Fruit fly (Drosophila melanogaster) whole organism, embryonic: ENCODE measurements around the gene sicily.

Source experiments
- CG10366 ChIP-seq: fragments of 200-800 bp; sonication (Bioruptor generic); IDR thresholded peaks from 2 replicates; pipeline ENCODE4 v1.3.6; 2022; ENCODE audit warnings: missing biosample characterization, missing genetic modification characterization
- CG10959 ChIP-seq: fragments of 200-800 bp; sonication (Bioruptor generic); IDR thresholded peaks from 2 replicates; pipeline ENCODE4 v1.3.6; 2022; ENCODE audit warnings: missing biosample characterization, missing genetic modification characterization
- CG12155 ChIP-seq: fragments of 200-800 bp; sonication (Bioruptor generic); optimal IDR thresholded peaks from 3 replicates; lab custom pipeline; 2016; ENCODE audit warnings: missing biosample characterization, missing genetic modification characterization
- CG12769 ChIP-seq: fragments of 200-800 bp; sonication (Bioruptor generic); optimal IDR thresholded peaks from 2 replicates; lab custom pipeline; 2019; ENCODE audit warnings: missing biosample characterization, mild to moderate bottlenecking, missing genetic modification characterization, moderate library complexity
- CG13123 ChIP-seq: fragments of 200-800 bp; sonication (Bioruptor generic); optimal IDR thresholded peaks from 2 replicates; lab custom pipeline; 2016; ENCODE audit warnings: missing biosample characterization, missing genetic modification characterization
- CG14014 ChIP-seq: fragments of 200-800 bp; sonication (Bioruptor generic); IDR thresholded peaks from 2 replicates; pipeline ENCODE4 v1.3.6; 2022; ENCODE audit warnings: missing biosample characterization, missing genetic modification characterization
- CG1647 ChIP-seq: fragments of 200-800 bp; sonication (Bioruptor generic); optimal IDR thresholded peaks from 3 replicates; lab custom pipeline; 2016; ENCODE audit warnings: missing biosample characterization, missing genetic modification characterization
- CG16863 ChIP-seq: fragments of 200-800 bp; sonication (Bioruptor generic); optimal IDR thresholded peaks from 3 replicates; lab custom pipeline; 2016; ENCODE audit warnings: missing biosample characterization, missing genetic modification characterization
- CG31441 ChIP-seq: fragments of 200-800 bp; sonication (Bioruptor generic); IDR thresholded peaks from 2 replicates; pipeline ENCODE4 v1.3.6; 2022; ENCODE audit warnings: missing biosample characterization, missing genetic modification characterization
- CG3995 ChIP-seq: fragments of 200-800 bp; sonication (Bioruptor generic); optimal IDR thresholded peaks from 3 replicates; lab custom pipeline; 2016; ENCODE audit warnings: missing biosample characterization, missing genetic modification characterization
- CG4404 ChIP-seq: fragments of 200-800 bp; sonication (Bioruptor generic); IDR thresholded peaks from 2 replicates; pipeline ENCODE4 v1.3.6; 2022; ENCODE audit warnings: missing biosample characterization, missing genetic modification characterization
- CG4820 ChIP-seq: fragments of 200-800 bp; sonication (Bioruptor generic); optimal IDR thresholded peaks from 3 replicates; lab custom pipeline; 2016; ENCODE audit warnings: missing biosample characterization, missing genetic modification characterization
- CG5953 ChIP-seq: fragments of 200-800 bp; sonication (Bioruptor generic); IDR thresholded peaks from 2 replicates; pipeline ENCODE4 v1.3.6; 2022; ENCODE audit warnings: missing biosample characterization, missing genetic modification characterization
- CG6683 ChIP-seq: fragments of 200-800 bp; sonication (Bioruptor generic); optimal IDR thresholded peaks from 2 replicates; lab custom pipeline; 2017; ENCODE audit warnings: missing biosample characterization, mild to moderate bottlenecking, missing genetic modification characterization, missing genetic modification reagents
- CG7556 ChIP-seq: fragments of 200-800 bp; sonication (Bioruptor generic); optimal IDR thresholded peaks from 2 replicates; lab custom pipeline; 2017; ENCODE audit warnings: missing biosample characterization, mild to moderate bottlenecking, missing genetic modification characterization
- CG8281 ChIP-seq: fragments of 200-800 bp; sonication (Bioruptor generic); optimal IDR thresholded peaks from 2 replicates; lab custom pipeline; 2018; ENCODE audit warnings: missing biosample characterization, mild to moderate bottlenecking, missing genetic modification characterization, moderate library complexity
- CG9609 ChIP-seq: fragments of 200-800 bp; sonication (Bioruptor generic); optimal IDR thresholded peaks from 3 replicates; lab custom pipeline; 2016; ENCODE audit warnings: missing biosample characterization, missing genetic modification characterization
- CrebB ChIP-seq: fragments of 200-800 bp; sonication (Bioruptor generic); optimal IDR thresholded peaks from 3 replicates; lab custom pipeline; 2018; ENCODE audit warnings: missing biosample characterization, mild to moderate bottlenecking, missing genetic modification characterization
- Dip3 ChIP-seq: fragments of 200-800 bp; sonication (Bioruptor generic); optimal IDR thresholded peaks from 3 replicates; lab custom pipeline; 2016; ENCODE audit warnings: missing biosample characterization, missing genetic modification characterization
- Doc2 ChIP-seq: fragments of 200-800 bp; sonication (Bioruptor generic); IDR thresholded peaks from 2 replicates; pipeline ENCODE4 v1.3.6; 2022; ENCODE audit warnings: missing biosample characterization, missing genetic modification characterization
- E2f2 ChIP-seq: fragments of 200-800 bp; sonication (Bioruptor generic); IDR thresholded peaks from 2 replicates; pipeline ENCODE4 v1.3.6; 2022; ENCODE audit warnings: missing biosample characterization, missing genetic modification characterization
- Fer2 ChIP-seq: fragments of 200-800 bp; sonication (Bioruptor generic); optimal IDR thresholded peaks from 2 replicates; lab custom pipeline; 2018; ENCODE audit warnings: missing biosample characterization, mild to moderate bottlenecking, missing genetic modification characterization, moderate library complexity
- Kr ChIP-seq: fragments of 200-800 bp; sonication (Bioruptor generic); optimal IDR thresholded peaks from 2 replicates; lab custom pipeline; 2017; ENCODE audit warnings: missing biosample characterization, mild to moderate bottlenecking, missing genetic modification characterization
- NFAT ChIP-seq: fragments of 200-800 bp; sonication (Bioruptor generic); IDR thresholded peaks from 2 replicates; pipeline ENCODE4 v1.3.6; 2022; ENCODE audit warnings: missing biosample characterization, missing genetic modification characterization
- Neu2 ChIP-seq: fragments of 200-800 bp; sonication (Bioruptor generic); optimal IDR thresholded peaks from 3 replicates; lab custom pipeline; 2016; ENCODE audit warnings: missing biosample characterization, missing genetic modification characterization, borderline replicate concordance
- Optix ChIP-seq: fragments of 200-800 bp; sonication (Bioruptor generic); IDR thresholded peaks from 3 replicates; pipeline ENCODE4 v1.3.6; 2022; ENCODE audit warnings: missing biosample characterization, missing genetic modification characterization
- Poxn ChIP-seq: fragments of 200-800 bp; sonication (Bioruptor generic); IDR thresholded peaks from 2 replicates; pipeline ENCODE4 v1.3.6; 2022; ENCODE audit warnings: missing biosample characterization, missing genetic modification characterization
- Scr ChIP-seq: fragments of 200-800 bp; sonication (Bioruptor generic); IDR thresholded peaks from 2 replicates; pipeline ENCODE4 v1.3.6; 2022; ENCODE audit warnings: missing biosample characterization, missing genetic modification characterization; ENCODE audit not compliant: partially characterized antibody
- Sry-δ ChIP-seq: fragments of 200-800 bp; sonication (Bioruptor generic); optimal IDR thresholded peaks from 2 replicates; lab custom pipeline; 2016; ENCODE audit warnings: missing biosample characterization, missing genetic modification characterization
- ab ChIP-seq: fragments of 200-800 bp; sonication (Bioruptor generic); optimal IDR thresholded peaks from 2 replicates; lab custom pipeline; 2016; ENCODE audit warnings: missing biosample characterization, missing genetic modification characterization
- ac ChIP-seq: fragments of 200-800 bp; sonication (Bioruptor generic); optimal IDR thresholded peaks from 3 replicates; lab custom pipeline; 2017; ENCODE audit warnings: missing biosample characterization, mild to moderate bottlenecking, missing genetic modification characterization
- crp ChIP-seq, 2 experiments: fragments of 200-800 bp; sonication (Bioruptor generic); optimal IDR thresholded peaks; 2 replicates in 1 of 2; 3 replicates in 1 of 2; lab custom pipeline; 2017; ENCODE audit warnings: missing biosample characterization in 2 of 2, missing genetic modification characterization in 2 of 2, mild to moderate bottlenecking in 1 of 2, moderate library complexity in 1 of 2
- dmrt11E ChIP-seq: fragments of 200-800 bp; sonication (Bioruptor generic); optimal IDR thresholded peaks from 3 replicates; lab custom pipeline; 2018; ENCODE audit warnings: missing biosample characterization, mild to moderate bottlenecking, missing genetic modification characterization, moderate library complexity
- eyg ChIP-seq: fragments of 200-800 bp; sonication (Bioruptor generic); optimal IDR thresholded peaks from 3 replicates; lab custom pipeline; 2016; ENCODE audit warnings: missing biosample characterization, missing genetic modification characterization
- gcm ChIP-seq: fragments of 200-800 bp; sonication (Bioruptor generic); optimal IDR thresholded peaks from 2 replicates; lab custom pipeline; 2019; ENCODE audit warnings: missing biosample characterization, mild to moderate bottlenecking, missing genetic modification characterization, moderate library complexity
- gfzf ChIP-seq: fragments of 200-800 bp; sonication (Bioruptor generic); optimal IDR thresholded peaks from 2 replicates; lab custom pipeline; 2016; ENCODE audit warnings: missing biosample characterization, mild to moderate bottlenecking, missing genetic modification characterization, moderate library complexity
- jigr1 ChIP-seq: fragments of 200-800 bp; sonication (Bioruptor generic); IDR thresholded peaks from 3 replicates; pipeline ENCODE4 v1.3.6; 2022; ENCODE audit warnings: missing biosample characterization, missing genetic modification characterization
- klu ChIP-seq: fragments of 200-800 bp; sonication (Bioruptor generic); IDR thresholded peaks from 2 replicates; pipeline ENCODE4 v1.3.6; 2022; ENCODE audit warnings: missing biosample characterization, missing genetic modification characterization
- nau ChIP-seq: fragments of 200-800 bp; sonication (Bioruptor generic); optimal IDR thresholded peaks from 3 replicates; lab custom pipeline; 2017; ENCODE audit warnings: missing biosample characterization, mild to moderate bottlenecking, missing genetic modification characterization, missing genetic modification reagents
- nerfin-2 ChIP-seq: fragments of 200-800 bp; sonication (Bioruptor generic); IDR thresholded peaks from 2 replicates; pipeline ENCODE4 v1.3.6; 2022; ENCODE audit warnings: missing biosample characterization, missing genetic modification characterization; ENCODE audit not compliant: partially characterized antibody
- oc ChIP-seq: fragments of 200-800 bp; sonication (Bioruptor generic); optimal IDR thresholded peaks from 2 replicates; lab custom pipeline; 2018; ENCODE audit warnings: missing biosample characterization, mild to moderate bottlenecking, missing genetic modification characterization, moderate library complexity
- run ChIP-seq: fragments of 200-800 bp; sonication (Bioruptor generic); optimal IDR thresholded peaks from 3 replicates; lab custom pipeline; 2018; ENCODE audit warnings: missing biosample characterization, mild to moderate bottlenecking, missing genetic modification characterization
- sim ChIP-seq: fragments of 200-800 bp; sonication (Bioruptor generic); IDR thresholded peaks from 2 replicates; pipeline ENCODE4 v1.3.6; 2022; ENCODE audit warnings: missing biosample characterization, missing genetic modification characterization
- sisA ChIP-seq: fragments of 200-800 bp; sonication (Bioruptor generic); IDR thresholded peaks from 2 replicates; pipeline ENCODE4 v1.3.6; 2022; ENCODE audit warnings: missing biosample characterization, missing genetic modification characterization
- slbo ChIP-seq: fragments of 200-800 bp; sonication (Bioruptor generic); IDR thresholded peaks from 2 replicates; pipeline ENCODE4 v1.3.6; 2022; ENCODE audit warnings: missing biosample characterization, missing genetic modification characterization
- stwl ChIP-seq: fragments of 200-800 bp; sonication (Bioruptor generic); optimal IDR thresholded peaks from 3 replicates; lab custom pipeline; 2018; ENCODE audit warnings: missing biosample characterization, mild to moderate bottlenecking, missing genetic modification characterization, moderate library complexity
- tio ChIP-seq: fragments of 200-800 bp; sonication (Bioruptor generic); optimal IDR thresholded peaks from 2 replicates; lab custom pipeline; 2017; ENCODE audit warnings: missing biosample characterization, missing genetic modification characterization, inconsistent platforms
- trem ChIP-seq: fragments of 200-800 bp; optimal IDR thresholded peaks from 3 replicates; lab custom pipeline; 2019; ENCODE audit warnings: missing biosample characterization, mild to moderate bottlenecking, missing genetic modification characterization, moderate library complexity
- zen2 ChIP-seq: fragments of 200-800 bp; sonication (Bioruptor generic); IDR thresholded peaks from 3 replicates; pipeline ENCODE4 v1.3.6; 2022; ENCODE audit warnings: missing biosample characterization, missing genetic modification characterization; ENCODE audit not compliant: partially characterized antibody
- zfh2 ChIP-seq: fragments of 200-800 bp; sonication (Bioruptor generic); optimal IDR thresholded peaks from 2 replicates; lab custom pipeline; 2016; ENCODE audit warnings: missing biosample characterization, missing genetic modification characterization

The sicily gene

dm6 chrX:11848507-11849264, 42.8 kb upstream of the sicily start (continued):
- TF ChIP-seq gcm (GFP tag; lab: Kevin White, UChicago): peak; percentile 16
- TF ChIP-seq Neu2 (GFP tag; lab: Kevin White, UChicago): no peak
- no peak for TF ChIP-seq ab (GFP tag; lab: Kevin White, UChicago)
- no peak for TF ChIP-seq Kr (GFP tag; lab: Kevin White, UChicago)
- TF ChIP-seq CG7556 (GFP tag; lab: Kevin White, UChicago): peak; percentile 30
- TF ChIP-seq nerfin-2: no peak
- TF ChIP-seq CG5953 (GFP tag; lab: Robert Waterston, UW): no peak
- TF ChIP-seq oc (tag; lab: Kevin White, UChicago): peak; percentile 41
- no peak for TF ChIP-seq CG4404 (GFP tag; lab: Robert Waterston, UW)
- no peak for TF ChIP-seq Doc2 (GFP tag; lab: Robert Waterston, UW)
- no peak for TF ChIP-seq crp (GFP tag; optimal IDR thresholded peaks at IDR 0.05; lab: Kevin White, UChicago)
- no peak for TF ChIP-seq gfzf
- TF ChIP-seq CG8281: no peak
- TF ChIP-seq nau (GFP tag; lab: Kevin White, UChicago): no peak
- peak; percentile 57 for TF ChIP-seq slbo (GFP tag; lab: Robert Waterston, UW)
- TF ChIP-seq klu: no peak
- TF ChIP-seq CG4820 (GFP tag; lab: Kevin White, UChicago): no peak
- peak; percentile 17 for TF ChIP-seq Fer2
- TF ChIP-seq sisA (GFP tag; lab: Robert Waterston, UW): 0 out of 2 replicates have a peak, but pooled peaks have one; percentile 40
- no peak for TF ChIP-seq CG10959 (GFP tag; lab: Robert Waterston, UW)
- peak; percentile 30 for TF ChIP-seq run
- TF ChIP-seq CG6683: no peak
- no peak for TF ChIP-seq stwl (tag; lab: Kevin White, UChicago)
- TF ChIP-seq sim: no peak
- no peak for TF ChIP-seq jigr1 (GFP tag; lab: Robert Waterston, UW)
- TF ChIP-seq zen2 (GFP tag; lab: Robert Waterston, UW): no peak
- TF ChIP-seq zfh2: no peak
- TF ChIP-seq eyg: no peak
- TF ChIP-seq Scr (GFP tag; lab: Robert Waterston, UW): no peak
- peak; percentile 40 for TF ChIP-seq CG12769 (tag; lab: Kevin White, UChicago)
- no peak for TF ChIP-seq CG12155 (GFP tag; lab: Kevin White, UChicago)
- TF ChIP-seq CG13123 (GFP tag; lab: Kevin White, UChicago): no peak
- TF ChIP-seq Dip3: no peak
- TF ChIP-seq CG1647: no peak
- TF ChIP-seq CG31441 (GFP tag; lab: Robert Waterston, UW): peak; percentile 77
- TF ChIP-seq Optix (GFP tag; lab: Robert Waterston, UW): no peak
- no peak for TF ChIP-seq E2f2 (GFP tag; lab: Robert Waterston, UW)
- no peak for TF ChIP-seq CrebB (tag; lab: Kevin White, UChicago)
- no peak for TF ChIP-seq dmrt11E (tag; lab: Kevin White, UChicago)
- TF ChIP-seq Sry-δ (GFP tag; lab: Kevin White, UChicago): no peak
- no peak for TF ChIP-seq CG16863 (GFP tag; lab: Kevin White, UChicago)
- no peak for TF ChIP-seq Poxn (GFP tag; lab: Robert Waterston, UW)
- TF ChIP-seq tio (GFP tag; lab: Kevin White, UChicago): no peak
- TF ChIP-seq CG14014 (GFP tag; lab: Robert Waterston, UW): no peak
- TF ChIP-seq CG3995 (GFP tag; lab: Kevin White, UChicago): no peak
- no peak for TF ChIP-seq CG9609
- no peak for TF ChIP-seq ac (GFP tag; lab: Kevin White, UChicago)
- TF ChIP-seq CG10366: peak; percentile 61
- TF ChIP-seq NFAT: no peak
- TF ChIP-seq trem (tag; lab: Kevin White, UChicago): no peak
